Worm (Caenorhabditis elegans) whole organism, young adult: Measurements from ENCODE around the gene F55F3.4.

Experiments
- B0019.2 ChIP-seq: fragments of 200-800 bp; sonication (Bioruptor generic); conservative IDR thresholded peaks from 2 replicates; pipeline ENCODE4 v1.3.6; 2022; ENCODE audit warnings: missing genetic modification reagents, missing genetic modification characterization, missing compliant biosample characterization
- C06A6.2 ChIP-seq: fragments of 200-800 bp; sonication (Bioruptor generic); conservative IDR thresholded peaks from 2 replicates; pipeline ENCODE4 v1.3.6; 2022; ENCODE audit warnings: missing genetic modification characterization, missing compliant biosample characterization
- F10E7.11 ChIP-seq: sonication (generic microtip); optimal IDR thresholded peaks from 2 replicates; lab custom pipeline; 2017; ENCODE audit warnings: mild to moderate bottlenecking, missing genetic modification characterization, moderate library complexity, missing compliant biosample characterization
- F23B12.7 ChIP-seq: sonication (generic microtip); optimal IDR thresholded peaks from 2 replicates; lab custom pipeline; 2017; ENCODE audit warnings: missing genetic modification characterization, mild to moderate bottlenecking, missing compliant biosample characterization, antibody characterized with exemption, moderate library complexity; ENCODE audit not compliant: insufficient read depth
- F39B2.1 ChIP-seq: fragments of 200-800 bp; sonication (Bioruptor generic); IDR thresholded peaks from 2 replicates; pipeline ENCODE4 v1.3.6; 2022; ENCODE audit warnings: missing genetic modification reagents, missing genetic modification characterization, missing compliant biosample characterization
- T07F8.4 ChIP-seq: sonication (generic microtip); optimal IDR thresholded peaks from 2 replicates; lab custom pipeline; 2016; ENCODE audit warnings: mild to moderate bottlenecking, missing genetic modification characterization, moderate library complexity, missing compliant biosample characterization
- T26A5.8 ChIP-seq: sonication (generic microtip); optimal IDR thresholded peaks from 2 replicates; lab custom pipeline; 2016; ENCODE audit warnings: missing genetic modification characterization, missing compliant biosample characterization
- Y67H2A.10 ChIP-seq: fragments of 200-800 bp; sonication (Bioruptor generic); conservative IDR thresholded peaks from 2 replicates; pipeline ENCODE4 v1.3.6; 2022; ENCODE audit warnings: missing genetic modification reagents, missing genetic modification characterization, missing compliant biosample characterization
- attf-5 ChIP-seq: fragments of 200-800 bp; sonication (Bioruptor generic); optimal IDR thresholded peaks from 2 replicates; lab custom pipeline; 2018; ENCODE audit warnings: mild to moderate bottlenecking, missing genetic modification characterization, missing compliant biosample characterization
- attf-6 ChIP-seq: fragments of 200-800 bp; sonication (Bioruptor generic); IDR thresholded peaks from 2 replicates; pipeline ENCODE4 v1.3.6; 2022; ENCODE audit warnings: missing genetic modification reagents, missing genetic modification characterization, missing compliant biosample characterization
- cebp-1 ChIP-seq, 2 experiments: fragments of 200-800 bp in 1 of 2; sonication (Bioruptor generic) in 1 of 2; sonication (generic microtip) in 1 of 2; IDR thresholded peaks in 1 of 2; optimal IDR thresholded peaks in 1 of 2; 2 replicates each; pipeline versions ENCODE4 v1.3.6 to Lab custom; 2017 to 2022; ENCODE audit warnings: missing compliant biosample characterization in 2 of 2, missing genetic modification characterization in 2 of 2, mild to moderate bottlenecking in 1 of 2, missing genetic modification reagents in 1 of 2, moderate library complexity in 1 of 2
- cebp-2 ChIP-seq: fragments of 200-800 bp; sonication (Bioruptor generic); IDR thresholded peaks from 2 replicates; pipeline ENCODE4 v1.3.6; 2022; ENCODE audit warnings: missing genetic modification characterization, missing compliant biosample characterization
- ceh-91 ChIP-seq: fragments of 200-800 bp; sonication (Bioruptor generic); IDR thresholded peaks from 2 replicates; pipeline ENCODE4 v1.3.6; 2022; ENCODE audit warnings: missing genetic modification reagents, missing genetic modification characterization, missing compliant biosample characterization
- chd-7 ChIP-seq: sonication (generic microtip); optimal IDR thresholded peaks from 2 replicates; lab custom pipeline; 2016; ENCODE audit warnings: mild to moderate bottlenecking, missing genetic modification characterization, moderate library complexity, missing compliant biosample characterization
- dpff-1 ChIP-seq: sonication (generic microtip); optimal IDR thresholded peaks from 2 replicates; lab custom pipeline; 2017; ENCODE audit warnings: mild to moderate bottlenecking, missing genetic modification characterization, missing compliant biosample characterization
- ekl-4 ChIP-seq: fragments of 200-800 bp; sonication (Bioruptor generic); IDR thresholded peaks from 2 replicates; pipeline ENCODE4 v1.3.6; 2022; ENCODE audit warnings: missing genetic modification reagents, missing genetic modification characterization, missing compliant biosample characterization
- gei-17 ChIP-seq: fragments of 200-800 bp; sonication (Bioruptor generic); optimal IDR thresholded peaks from 2 replicates; lab custom pipeline; 2018; ENCODE audit warnings: mild to moderate bottlenecking, missing genetic modification characterization, missing compliant biosample characterization
- hlh-12 ChIP-seq: sonication (generic microtip); optimal IDR thresholded peaks from 2 replicates; lab custom pipeline; 2016; ENCODE audit warnings: missing genetic modification characterization, missing compliant biosample characterization
- hlh-26 ChIP-seq: fragments of 200-800 bp; sonication (Bioruptor generic); conservative IDR thresholded peaks from 2 replicates; pipeline ENCODE4 v1.3.6; 2022; ENCODE audit warnings: missing genetic modification reagents, missing genetic modification characterization, missing compliant biosample characterization
- hmg-1.2 ChIP-seq: fragments of 200-800 bp; sonication (Bioruptor generic); IDR thresholded peaks from 2 replicates; pipeline ENCODE4 v1.3.6; 2022; ENCODE audit warnings: missing genetic modification reagents, missing genetic modification characterization, missing compliant biosample characterization
- hsf-1 ChIP-seq: fragments of 200-800 bp; sonication (Bioruptor generic); IDR thresholded peaks from 2 replicates; pipeline ENCODE4 v1.3.6; 2022; ENCODE audit warnings: missing genetic modification reagents, missing genetic modification characterization, missing compliant biosample characterization
- nfyb-1 ChIP-seq: fragments of 200-800 bp; sonication (Bioruptor generic); IDR thresholded peaks from 2 replicates; pipeline ENCODE4 v1.3.6; 2022; ENCODE audit warnings: missing genetic modification reagents, missing genetic modification characterization, missing compliant biosample characterization
- nhr-27 ChIP-seq: fragments of 200-800 bp; sonication (Bioruptor generic); optimal IDR thresholded peaks from 2 replicates; lab custom pipeline; 2018; ENCODE audit warnings: mild to moderate bottlenecking, missing genetic modification characterization, moderate library complexity, missing compliant biosample characterization
- pha-4 ChIP-seq: fragments of 150-350 bp; sonication (generic microtip); optimal IDR thresholded peaks from 2 replicates; lab custom pipeline; 2014; ENCODE audit warnings: missing biosample characterization, missing genetic modification reagents, missing genetic modification characterization
- repo-1 ChIP-seq: sonication (generic microtip); optimal IDR thresholded peaks from 2 replicates; lab custom pipeline; 2017; ENCODE audit warnings: mild to moderate bottlenecking, missing genetic modification characterization, missing compliant biosample characterization
- sdz-38 ChIP-seq: sonication (generic microtip); optimal IDR thresholded peaks from 2 replicates; lab custom pipeline; 2016; ENCODE audit warnings: missing genotype, missing genetic modification characterization, missing compliant biosample characterization
- sea-2 ChIP-seq: fragments of 200-800 bp; sonication (Bioruptor generic); IDR thresholded peaks from 2 replicates; pipeline ENCODE4 v1.3.6; 2022; ENCODE audit warnings: missing genetic modification characterization, missing compliant biosample characterization
- snpc-1.1 ChIP-seq: sonication (generic microtip); optimal IDR thresholded peaks from 2 replicates; lab custom pipeline; 2017; ENCODE audit warnings: missing genetic modification characterization, mild to moderate bottlenecking, missing compliant biosample characterization, antibody characterized with exemption, moderate library complexity, missing genotype, missing genetic modification reagents; ENCODE audit not compliant: insufficient read depth
- snpc-4 ChIP-seq, 5 experiments: fragments of 150-350 bp in 1 of 5; sonication (generic microtip) in 4 of 5; optimal IDR thresholded peaks; 2 replicates each; lab custom pipeline; 2014 to 2018; ENCODE audit warnings: missing genetic modification characterization in 5 of 5, missing biosample characterization in 3 of 5, antibody characterized with exemption in 2 of 5, mild to moderate bottlenecking in 2 of 5, missing compliant biosample characterization in 2 of 5, missing genotype in 2 of 5, moderate library complexity in 2 of 5, missing genetic modification reagents in 1 of 5
- tlf-1 ChIP-seq: fragments of 200-800 bp; sonication (Bioruptor generic); optimal IDR thresholded peaks from 2 replicates; lab custom pipeline; 2018; ENCODE audit warnings: mild to moderate bottlenecking, missing genetic modification characterization, missing compliant biosample characterization
- unc-130 ChIP-seq: sonication (generic microtip); optimal IDR thresholded peaks from 2 replicates; lab custom pipeline; 2016; ENCODE audit warnings: missing genetic modification reagents, missing genetic modification characterization, missing compliant biosample characterization
- unc-62 ChIP-seq: fragments of 150-350 bp; optimal IDR thresholded peaks from 2 replicates; lab custom pipeline; 2014; ENCODE audit warnings: missing biosample characterization, missing genetic modification reagents, missing genetic modification characterization
- zfh-2 ChIP-seq: fragments of 200-800 bp; sonication (Bioruptor generic); conservative IDR thresholded peaks from 2 replicates; pipeline ENCODE4 v1.3.6; 2022; ENCODE audit warnings: missing genetic modification reagents, missing genetic modification characterization, missing compliant biosample characterization
- ztf-25 ChIP-seq: fragments of 200-800 bp; sonication (Bioruptor generic); IDR thresholded peaks from 2 replicates; pipeline ENCODE4 v1.3.6; 2022; ENCODE audit warnings: missing genetic modification reagents, missing genetic modification characterization, missing compliant biosample characterization
- ztf-28 ChIP-seq: fragments of 200-800 bp; sonication (Bioruptor generic); IDR thresholded peaks from 2 replicates; pipeline ENCODE4 v1.3.6; 2022; ENCODE audit warnings: missing genetic modification reagents, missing genetic modification characterization, missing compliant biosample characterization

F55F3.4 gene

DNA sequence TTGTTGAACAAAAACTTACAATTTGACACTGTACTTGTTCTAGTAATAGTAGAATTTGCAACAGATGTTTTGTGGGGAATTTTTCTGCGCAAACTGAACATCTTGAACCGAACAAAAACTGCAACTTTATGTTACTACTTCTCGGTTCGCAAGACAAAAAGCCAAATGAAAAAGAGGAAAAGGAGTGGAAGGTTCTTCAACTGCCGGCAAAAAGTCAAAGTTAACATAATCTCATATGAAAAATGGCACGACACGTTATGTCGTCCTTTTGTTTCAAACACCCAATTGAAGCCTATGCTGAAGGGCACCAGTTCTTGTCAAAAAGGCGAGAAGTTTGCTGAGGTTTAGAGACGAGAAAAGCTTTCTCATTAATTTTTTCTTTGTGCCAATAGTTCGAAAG is 38.1 kb downstream of the F55F3.4 start, which contains the start of gene twk-23:
Gene twk-23 (minus strand): TSS at position 101 of the 400 bp plus-strand sequence.
- TF ChIP-seq chd-7 (tag; lab: Kevin White, UChicago) (no peak), nfyb-1 (GFP tag; lab: Robert Waterston, UW) (no peak), sdz-38 (tag; lab: Kevin White, UChicago) (no peak), T26A5.8 (tag; lab: Kevin White, UChicago) (no peak), unc-130 (GFP tag; lab: Kevin White, UChicago) (no peak), T07F8.4 (tag; lab: Kevin White, UChicago) (no peak), repo-1 (no peak), pha-4 (no peak), hlh-12 (tag; lab: Kevin White, UChicago) (no peak), cebp-1 (GFP tag; IDR thresholded peaks at IDR 0.05; lab: Robert Waterston, UW) (no peak), cebp-1 (tag; optimal IDR thresholded peaks at IDR 0.05; lab: Kevin White, UChicago) (no peak), attf-5 (no peak), hsf-1 (GFP tag; lab: Robert Waterston, UW) (no peak), ekl-4 (GFP tag; lab: Robert Waterston, UW) (no peak), nhr-27 (tag; lab: Kevin White, UChicago) (no peak)

DNA sequence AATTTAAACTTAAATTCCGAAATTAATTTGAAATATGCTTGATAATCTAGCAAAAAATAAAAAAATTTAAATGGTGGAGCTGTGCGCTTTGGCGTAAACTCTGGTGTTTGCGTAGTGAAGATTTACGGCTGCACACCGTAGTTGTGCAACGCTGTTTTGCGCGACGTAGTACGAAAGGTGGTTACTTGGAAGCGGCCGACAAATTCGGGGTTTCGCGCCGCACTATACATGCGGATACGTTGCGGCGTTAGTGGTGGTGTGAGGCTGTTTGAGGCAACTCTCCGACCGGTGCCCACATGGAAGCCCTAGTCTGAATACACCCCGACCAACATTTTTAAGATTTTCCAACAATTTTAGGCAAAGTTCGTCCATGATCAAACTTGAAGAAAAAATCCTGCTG is 48.1 kb downstream of the F55F3.4 start:
- TF ChIP-seq snpc-1.1 (peak; percentile 25), snpc-4 (GFP tag; optimal IDR thresholded peaks at IDR 0.05; lab: Kevin White, UChicago) (no peak), snpc-4 (tag; optimal IDR thresholded peaks at IDR 0.05; lab: Kevin White, UChicago) (peak in 2 of 4 experiments; percentile 81 to 90), ztf-25 (GFP tag; lab: Robert Waterston, UW) (peak; percentile 37; the same call in 1 of the 2 replicates), cebp-2 (GFP tag; lab: Robert Waterston, UW) (no peak), hsf-1 (GFP tag; lab: Robert Waterston, UW) (no peak), hlh-26 (GFP tag; lab: Robert Waterston, UW) (no peak)

DNA sequence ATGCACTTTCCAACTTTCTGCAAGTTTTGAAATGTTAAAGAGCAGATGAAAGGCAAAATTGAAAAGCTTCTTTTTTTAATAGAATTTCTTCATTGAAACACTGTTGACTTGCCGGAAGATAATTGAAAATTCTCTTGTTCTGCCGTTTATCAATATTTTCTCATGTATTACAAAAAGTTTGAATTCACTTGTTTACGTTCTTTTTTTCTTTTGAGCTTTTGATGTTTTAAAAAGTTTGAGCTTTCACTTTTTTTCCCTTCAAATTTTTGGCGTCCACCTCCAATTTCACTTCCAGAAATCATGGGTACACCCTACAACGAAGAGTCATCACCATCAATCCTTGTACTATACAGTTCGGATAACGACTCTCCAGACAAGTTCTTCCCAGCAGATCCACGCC is 48.8 kb downstream of the F55F3.4 start, which contains the start of gene F19D8.2:
Gene F19D8.2 (plus strand): TSS at position 301 of the 400 bp plus-strand sequence.
- no peak for TF ChIP-seq F23B12.7 (tag; lab: Kevin White, UChicago)
- no peak for TF ChIP-seq dpff-1 (tag; lab: Kevin White, UChicago)
- TF ChIP-seq F39B2.1, result no peak
- no peak for TF ChIP-seq attf-6 (GFP tag; lab: Robert Waterston, UW)
- TF ChIP-seq Y67H2A.10 (GFP tag; lab: Robert Waterston, UW), result no peak
- TF ChIP-seq hmg-1.2 (GFP tag; lab: Robert Waterston, UW), result no peak
- TF ChIP-seq ztf-28 (GFP tag; lab: Robert Waterston, UW), result no peak
- no peak for TF ChIP-seq unc-62 (GFP tag; lab: Kevin White, UChicago)
- TF ChIP-seq sea-2 (GFP tag; lab: Robert Waterston, UW), result no peak
- no peak for TF ChIP-seq ceh-91 (GFP tag; lab: Robert Waterston, UW)
- no peak for TF ChIP-seq B0019.2 (GFP tag; lab: Robert Waterston, UW)
- TF ChIP-seq unc-130 (GFP tag; lab: Kevin White, UChicago), result no peak
- no peak for TF ChIP-seq ztf-25 (GFP tag; lab: Robert Waterston, UW)
- no peak for TF ChIP-seq gei-17 (GFP tag; lab: Kevin White, UChicago)
- no peak for TF ChIP-seq T07F8.4 (tag; lab: Kevin White, UChicago)
- no peak for TF ChIP-seq tlf-1 (GFP tag; lab: Kevin White, UChicago)
- no peak for TF ChIP-seq zfh-2 (GFP tag; lab: Robert Waterston, UW)
- no peak for TF ChIP-seq hlh-26 (GFP tag; lab: Robert Waterston, UW)
- no peak for TF ChIP-seq C06A6.2
- no peak for TF ChIP-seq F10E7.11 (tag; lab: Kevin White, UChicago)
